Fruit fly (Drosophila melanogaster) whole organism, embryonic: ENCODE results near the gene CG10365.

Experiments used
- Atf6 ChIP-seq: fragments of 200-800 bp; sonication (Bioruptor generic); IDR thresholded peaks from 2 replicates; pipeline ENCODE4 v1.3.6; 2022; ENCODE audit warnings: missing biosample characterization, missing genetic modification characterization
- CG11085 ChIP-seq: fragments of 200-800 bp; sonication (Bioruptor generic); IDR thresholded peaks from 2 replicates; pipeline ENCODE4 v1.3.6; 2022; ENCODE audit warnings: missing biosample characterization, missing genetic modification characterization
- CG12391 ChIP-seq: fragments of 200-800 bp; sonication (Bioruptor generic); optimal IDR thresholded peaks from 3 replicates; lab custom pipeline; 2018; ENCODE audit warnings: missing biosample characterization, mild to moderate bottlenecking, missing genetic modification characterization, moderate library complexity
- CG12744 ChIP-seq: fragments of 200-800 bp; sonication (Bioruptor generic); optimal IDR thresholded peaks from 2 replicates; lab custom pipeline; 2016; ENCODE audit warnings: missing biosample characterization, missing genetic modification characterization
- CG13624 ChIP-seq: fragments of 200-800 bp; sonication (Bioruptor generic); optimal IDR thresholded peaks from 2 replicates; lab custom pipeline; 2016; ENCODE audit warnings: missing biosample characterization, missing genetic modification characterization
- CG14667 ChIP-seq: fragments of 200-800 bp; sonication (Bioruptor generic); IDR thresholded peaks from 2 replicates; pipeline ENCODE4 v1.3.6; 2022; ENCODE audit warnings: missing biosample characterization, missing genetic modification characterization
- CG15479 ChIP-seq: fragments of 200-800 bp; sonication (Bioruptor generic); optimal IDR thresholded peaks from 3 replicates; lab custom pipeline; 2019; ENCODE audit warnings: missing biosample characterization, mild to moderate bottlenecking, missing genetic modification characterization, moderate library complexity
- CG15514 ChIP-seq: fragments of 200-800 bp; sonication (Bioruptor generic); optimal IDR thresholded peaks from 3 replicates; lab custom pipeline; 2017; ENCODE audit warnings: missing biosample characterization, missing genetic modification characterization, mild to moderate bottlenecking, moderate library complexity, missing genetic modification reagents
- CG1647 ChIP-seq: fragments of 200-800 bp; sonication (Bioruptor generic); optimal IDR thresholded peaks from 3 replicates; lab custom pipeline; 2016; ENCODE audit warnings: missing biosample characterization, missing genetic modification characterization
- CG17186 ChIP-seq: fragments of 200-800 bp; sonication (Bioruptor generic); optimal IDR thresholded peaks from 3 replicates; lab custom pipeline; 2017; ENCODE audit warnings: missing biosample characterization, missing genetic modification reagents, missing genetic modification characterization
- CG2678 ChIP-seq: fragments of 200-800 bp; sonication (Bioruptor generic); optimal IDR thresholded peaks from 3 replicates; lab custom pipeline; 2019; ENCODE audit warnings: missing biosample characterization, mild to moderate bottlenecking, missing genetic modification characterization, moderate library complexity
- CG33213 ChIP-seq: fragments of 200-800 bp; sonication (Bioruptor generic); optimal IDR thresholded peaks from 3 replicates; lab custom pipeline; 2016; ENCODE audit warnings: missing biosample characterization, missing genetic modification characterization
- CG34376 ChIP-seq: fragments of 200-800 bp; sonication (Bioruptor generic); optimal IDR thresholded peaks from 2 replicates; lab custom pipeline; 2018; ENCODE audit warnings: missing biosample characterization, mild to moderate bottlenecking, missing genetic modification characterization
- CG4617 ChIP-seq: fragments of 200-800 bp; sonication (Bioruptor generic); optimal IDR thresholded peaks from 3 replicates; lab custom pipeline; 2016; ENCODE audit warnings: missing biosample characterization, missing genetic modification characterization, borderline replicate concordance
- CG6813 ChIP-seq: fragments of 200-800 bp; sonication (Bioruptor generic); optimal IDR thresholded peaks from 2 replicates; lab custom pipeline; 2017; ENCODE audit warnings: missing biosample characterization, missing genetic modification characterization, mild to moderate bottlenecking, moderate library complexity, missing genetic modification reagents
- HLH54F ChIP-seq: fragments of 200-800 bp; sonication (Bioruptor generic); optimal IDR thresholded peaks from 3 replicates; lab custom pipeline; 2016; ENCODE audit warnings: missing biosample characterization, missing genetic modification characterization
- Hand ChIP-seq: fragments of 200-800 bp; sonication (Bioruptor generic); optimal IDR thresholded peaks from 2 replicates; lab custom pipeline; 2017; ENCODE audit warnings: mild to moderate bottlenecking, missing biosample characterization, missing genetic modification reagents, missing genetic modification characterization
- HmgZ ChIP-seq: fragments of 200-800 bp; sonication (Bioruptor generic); optimal IDR thresholded peaks from 2 replicates; lab custom pipeline; 2018; ENCODE audit warnings: missing biosample characterization, mild to moderate bottlenecking, missing genetic modification characterization
- Hmr ChIP-seq: fragments of 200-800 bp; sonication (Bioruptor generic); optimal IDR thresholded peaks from 3 replicates; lab custom pipeline; 2017; ENCODE audit warnings: mild to moderate bottlenecking, missing biosample characterization, missing genetic modification reagents, missing genetic modification characterization
- MTF-1 ChIP-seq: fragments of 200-800 bp; sonication (Bioruptor generic); optimal IDR thresholded peaks from 2 replicates; lab custom pipeline; 2018; ENCODE audit warnings: missing biosample characterization, mild to moderate bottlenecking, missing genetic modification characterization, borderline replicate concordance
- Mad ChIP-seq: fragments of 200-800 bp; sonication (Bioruptor generic); optimal IDR thresholded peaks from 2 replicates; lab custom pipeline; 2016; ENCODE audit warnings: missing biosample characterization, missing genetic modification characterization
- Med ChIP-seq: fragments of 200-800 bp; sonication (Bioruptor generic); peaks from one replicate; lab custom pipeline; 2016; ENCODE audit warnings: missing biosample characterization, missing genetic modification characterization, mild to moderate bottlenecking, inconsistent platforms, moderate library complexity
- Poxn ChIP-seq: fragments of 200-800 bp; sonication (Bioruptor generic); IDR thresholded peaks from 2 replicates; pipeline ENCODE4 v1.3.6; 2022; ENCODE audit warnings: missing biosample characterization, missing genetic modification characterization
- Vsx1 ChIP-seq: fragments of 200-800 bp; sonication (Bioruptor generic); optimal IDR thresholded peaks from 2 replicates; lab custom pipeline; 2017; ENCODE audit warnings: missing biosample characterization, mild to moderate bottlenecking, missing genetic modification characterization, missing genetic modification reagents
- Xrp1 ChIP-seq: fragments of 200-800 bp; sonication (Bioruptor generic); IDR thresholded peaks from 2 replicates; pipeline ENCODE4 v1.3.6; 2022; ENCODE audit warnings: missing biosample characterization, missing genetic modification characterization
- bab2 ChIP-seq: fragments of 200-800 bp; sonication (Bioruptor generic); optimal IDR thresholded peaks from 2 replicates; lab custom pipeline; 2016; ENCODE audit warnings: missing biosample characterization, missing genetic modification characterization
- chinmo ChIP-seq: fragments of 200-800 bp; sonication (Bioruptor generic); IDR thresholded peaks from 4 replicates; pipeline ENCODE4 v1.3.6; 2022; ENCODE audit warnings: missing biosample characterization, missing genetic modification characterization; ENCODE audit not compliant: partially characterized antibody
- cwo ChIP-seq: fragments of 200-800 bp; sonication (Bioruptor generic); optimal IDR thresholded peaks from 3 replicates; lab custom pipeline; 2017; ENCODE audit warnings: missing biosample characterization, missing genetic modification characterization, mild to moderate bottlenecking, moderate library complexity, missing genetic modification reagents
- dmrt11E ChIP-seq: fragments of 200-800 bp; sonication (Bioruptor generic); optimal IDR thresholded peaks from 3 replicates; lab custom pipeline; 2018; ENCODE audit warnings: missing biosample characterization, mild to moderate bottlenecking, missing genetic modification characterization, moderate library complexity
- exex ChIP-seq: fragments of 200-800 bp; sonication (Bioruptor generic); optimal IDR thresholded peaks from 4 replicates; lab custom pipeline; 2018; ENCODE audit warnings: missing biosample characterization, mild to moderate bottlenecking, missing genetic modification characterization, moderate library complexity
- grn ChIP-seq: fragments of 200-800 bp; sonication (Bioruptor generic); optimal IDR thresholded peaks from 3 replicates; lab custom pipeline; 2017; ENCODE audit warnings: missing biosample characterization, missing genetic modification characterization
- gro ChIP-seq: fragments of 200-800 bp; sonication (Bioruptor generic); optimal IDR thresholded peaks from 2 replicates; lab custom pipeline; 2016; ENCODE audit warnings: missing biosample characterization, missing genetic modification characterization
- gsb ChIP-seq: fragments of 200-800 bp; sonication (Bioruptor generic); IDR thresholded peaks from 2 replicates; pipeline ENCODE4 v1.3.6; 2022; ENCODE audit warnings: missing biosample characterization, missing genetic modification characterization
- her ChIP-seq: fragments of 200-800 bp; sonication (Bioruptor generic); optimal IDR thresholded peaks from 2 replicates; lab custom pipeline; 2016; ENCODE audit warnings: missing biosample characterization, missing genetic modification characterization
- hkb ChIP-seq, 2 experiments: fragments of 200-800 bp in 1 of 2; fragments of >200 bp in 1 of 2; sonication (Bioruptor generic) in 1 of 2; IDR thresholded peaks in 1 of 2; optimal IDR thresholded peaks in 1 of 2; 2 replicates each; pipeline versions ENCODE4 v1.3.6 to Lab custom; 2017 to 2022; ENCODE audit warnings: missing biosample characterization in 1 of 2, missing genetic modification characterization in 1 of 2
- lov ChIP-seq, 2 experiments: fragments of 200-800 bp in 1 of 2; fragments of >200 bp in 1 of 2; sonication (Bioruptor generic) in 1 of 2; IDR thresholded peaks in 1 of 2; optimal IDR thresholded peaks in 1 of 2; 2 replicates in 1 of 2; 3 replicates in 1 of 2; pipeline versions ENCODE4 v1.3.6 to Lab custom; 2017 to 2022; ENCODE audit warnings: missing biosample characterization in 1 of 2, missing genetic modification characterization in 1 of 2
- mirr ChIP-seq: fragments of 200-800 bp; sonication (Bioruptor generic); optimal IDR thresholded peaks from 3 replicates; lab custom pipeline; 2018; ENCODE audit warnings: missing biosample characterization, mild to moderate bottlenecking, missing genetic modification characterization
- nmo ChIP-seq: fragments of 200-800 bp; sonication (Bioruptor generic); optimal IDR thresholded peaks from 2 replicates; lab custom pipeline; 2018; ENCODE audit warnings: missing biosample characterization, mild to moderate bottlenecking, missing genetic modification characterization, moderate library complexity
- prd ChIP-seq, 3 experiments: fragments of >200 bp in 2 of 3; fragments of 200-800 bp in 1 of 3; sonication (Bioruptor generic) in 1 of 3; optimal IDR thresholded peaks in 2 of 3; IDR thresholded peaks in 1 of 3; 2 replicates in 2 of 3; 3 replicates in 1 of 3; pipeline versions ENCODE4 v1.3.6 to Lab custom; 2017 to 2022; ENCODE audit warnings: missing biosample characterization in 1 of 3, missing genetic modification characterization in 1 of 3
- rib ChIP-seq: fragments of 200-800 bp; sonication (Bioruptor generic); IDR thresholded peaks from 2 replicates; pipeline ENCODE4 v1.3.6; 2022; ENCODE audit warnings: missing biosample characterization, missing genetic modification characterization
- slbo ChIP-seq: fragments of 200-800 bp; sonication (Bioruptor generic); IDR thresholded peaks from 2 replicates; pipeline ENCODE4 v1.3.6; 2022; ENCODE audit warnings: missing biosample characterization, missing genetic modification characterization
- sug ChIP-seq: fragments of 200-800 bp; optimal IDR thresholded peaks from 2 replicates; lab custom pipeline; 2019; ENCODE audit warnings: missing biosample characterization, mild to moderate bottlenecking, missing genetic modification characterization, moderate library complexity
- toy ChIP-seq: fragments of 200-800 bp; sonication (Bioruptor generic); IDR thresholded peaks from 2 replicates; pipeline ENCODE4 v1.3.6; 2022; ENCODE audit warnings: missing biosample characterization, missing genetic modification characterization
- trem ChIP-seq: fragments of 200-800 bp; optimal IDR thresholded peaks from 3 replicates; lab custom pipeline; 2019; ENCODE audit warnings: missing biosample characterization, mild to moderate bottlenecking, missing genetic modification characterization, moderate library complexity
- vvl ChIP-seq: fragments of 200-800 bp; sonication (Bioruptor generic); IDR thresholded peaks from 2 replicates; pipeline ENCODE4 v1.3.6; 2022; ENCODE audit warnings: missing biosample characterization, missing genetic modification characterization

CG10365 gene

DNA sequence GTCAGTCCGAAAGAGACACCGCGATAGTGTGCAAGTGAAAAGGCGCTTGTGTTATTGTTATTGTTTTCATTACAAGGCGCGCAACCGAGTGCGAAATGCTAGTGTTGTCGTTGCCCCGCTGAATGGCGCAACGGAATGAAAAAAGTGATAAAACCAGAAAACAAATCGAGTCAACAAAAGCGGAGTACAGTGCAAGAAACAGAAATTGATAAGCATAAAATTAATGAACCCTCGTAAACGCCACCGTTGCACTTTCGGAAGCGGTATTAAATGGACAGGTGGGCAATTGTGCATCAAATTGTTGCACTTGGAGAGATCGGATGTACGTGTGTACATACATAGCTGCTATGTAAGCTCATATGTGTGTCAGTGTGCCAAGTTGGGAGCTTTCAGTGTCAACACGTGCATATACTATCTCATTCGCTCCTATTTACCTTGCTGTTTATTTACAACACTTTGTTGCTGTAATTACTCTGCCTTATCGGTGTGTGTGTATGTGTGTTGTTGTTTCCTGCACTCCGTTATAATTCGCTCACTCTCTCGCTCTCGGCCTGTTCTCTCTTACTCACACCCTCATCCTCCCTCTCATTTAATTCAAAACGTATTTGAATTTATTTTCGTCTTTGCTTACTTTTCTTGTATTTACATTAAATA lies 377 bp downstream of the CG10365 start (continued):
- TF ChIP-seq her (GFP tag; lab: Kevin White, UChicago) = peak; percentile 27
- TF ChIP-seq Poxn (GFP tag; lab: Robert Waterston, UW) = no peak
- no peak for TF ChIP-seq hkb (optimal IDR thresholded peaks at IDR 0.05; lab: Kevin White, UChicago)
- peak; percentile 89 for TF ChIP-seq hkb (GFP tag; IDR thresholded peaks at IDR 0.05; lab: Robert Waterston, UW)
- TF ChIP-seq gsb (GFP tag; lab: Robert Waterston, UW) = peak; percentile 59; the same call in 1 of the 2 replicates
- peak; percentile 11 for TF ChIP-seq CG15514 (GFP tag; lab: Kevin White, UChicago)
- TF ChIP-seq CG11085 = no peak
- TF ChIP-seq Mad (GFP tag; lab: Kevin White, UChicago) = no peak
- TF ChIP-seq CG14667 (GFP tag; lab: Robert Waterston, UW) = no peak
- peak; percentile 17 for TF ChIP-seq sug (tag; lab: Kevin White, UChicago)
- peak; percentile 90 for TF ChIP-seq Xrp1
- TF ChIP-seq prd (optimal IDR thresholded peaks at IDR 0.05; lab: Kevin White, UChicago) = no peak
- TF ChIP-seq prd (GFP tag; IDR thresholded peaks at IDR 0.05; lab: Robert Waterston, UW) = peak; percentile 41; the same call in 1 of the 3 replicates
- no peak for TF ChIP-seq lov (optimal IDR thresholded peaks at IDR 0.05; lab: Kevin White, UChicago)
- TF ChIP-seq lov (GFP tag; IDR thresholded peaks at IDR 0.05; lab: Robert Waterston, UW) = no peak; the same call in 2 of the 3 replicates
- TF ChIP-seq CG13624 = no peak
- no peak for TF ChIP-seq dmrt11E (tag; lab: Kevin White, UChicago)
- TF ChIP-seq CG1647 (GFP tag; lab: Kevin White, UChicago) = no peak
- TF ChIP-seq Hmr (GFP tag; lab: Kevin White, UChicago) = peak; percentile 51
- TF ChIP-seq MTF-1 = peak; percentile 95
- TF ChIP-seq trem = peak; percentile 9
- TF ChIP-seq, all 482 proteins: peak for 211

DNA sequence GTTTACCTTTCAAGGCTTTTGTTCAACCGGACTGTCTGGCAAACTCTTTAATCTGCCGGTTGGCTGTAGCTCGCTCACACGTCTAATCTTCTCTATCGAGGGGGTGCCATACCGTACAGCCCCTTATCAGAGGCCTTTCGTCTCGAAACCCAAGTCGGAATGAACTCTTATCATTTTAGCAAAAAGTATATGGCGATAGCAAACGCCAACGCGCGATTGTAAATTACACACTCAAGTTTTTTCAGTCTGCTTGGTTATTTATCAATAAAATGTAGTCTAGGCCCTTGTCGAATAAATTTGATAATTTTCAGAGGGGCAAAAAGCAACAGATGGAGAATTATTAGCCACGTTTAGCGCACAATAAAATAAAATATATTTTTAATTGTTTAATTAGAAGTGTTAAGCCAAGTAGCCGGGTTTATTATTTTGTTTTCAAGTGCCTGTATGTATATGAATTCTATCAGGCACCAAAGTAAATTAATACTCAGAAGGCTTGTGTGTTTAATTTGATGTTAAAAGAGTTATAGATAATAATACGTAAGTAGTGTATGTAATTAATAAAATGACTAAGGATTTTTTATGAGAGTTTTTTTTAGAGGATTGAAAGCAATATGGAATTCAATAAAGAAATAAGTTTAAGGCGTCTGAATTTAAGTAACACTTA lies 1.8 kb downstream of the CG10365 start:
- TF ChIP-seq HmgZ = peak; percentile 2
- TF ChIP-seq HLH54F (GFP tag; lab: Kevin White, UChicago) = no peak
- 0 out of 4 replicates have a peak, but pooled peaks have one; percentile 16 for TF ChIP-seq chinmo
- TF ChIP-seq slbo (GFP tag; lab: Robert Waterston, UW) = no peak
- TF ChIP-seq CG4617 (GFP tag; lab: Kevin White, UChicago) = no peak
- TF ChIP-seq CG12744 (GFP tag; lab: Kevin White, UChicago) = no peak
- peak; percentile 28 for TF ChIP-seq Med (GFP tag; lab: Kevin White, UChicago)
- TF ChIP-seq CG12391 (tag; lab: Kevin White, UChicago) = no peak
- peak; percentile 73 for TF ChIP-seq grn
- TF ChIP-seq CG17186 = no peak
- TF ChIP-seq CG15514 (GFP tag; lab: Kevin White, UChicago) = peak; percentile 2
- 0 out of 2 replicates have a peak, but pooled peaks have one; percentile 31 for TF ChIP-seq Atf6 (GFP tag; lab: Robert Waterston, UW)
- no peak for TF ChIP-seq vvl (GFP tag; lab: Robert Waterston, UW)
- TF ChIP-seq bab2 (GFP tag; lab: Kevin White, UChicago) = no peak
- TF ChIP-seq toy (GFP tag; lab: Robert Waterston, UW) = no peak
- TF ChIP-seq sug (tag; lab: Kevin White, UChicago) = peak; percentile 97
- TF ChIP-seq CG2678 (tag; lab: Kevin White, UChicago) = no peak
- no peak for TF ChIP-seq CG33213 (GFP tag; lab: Kevin White, UChicago)
- TF ChIP-seq gro (GFP tag; lab: Kevin White, UChicago) = peak; percentile 29
- no peak for TF ChIP-seq nmo
- peak; percentile 30 for TF ChIP-seq Vsx1
- TF ChIP-seq mirr (GFP tag; lab: Kevin White, UChicago) = peak; percentile 86
- peak; percentile 39 for TF ChIP-seq cwo (GFP tag; lab: Kevin White, UChicago)
- TF ChIP-seq CG15479 = peak; percentile 28
- TF ChIP-seq Hand (GFP tag; lab: Kevin White, UChicago) = no peak
- TF ChIP-seq CG34376 = peak; percentile 85
- peak; percentile 99 for TF ChIP-seq exex (tag; lab: Kevin White, UChicago)
- TF ChIP-seq rib (GFP tag; lab: Robert Waterston, UW) = peak; percentile 70; the same call in 1 of the 2 replicates
- TF ChIP-seq CG6813 (GFP tag; lab: Kevin White, UChicago) = peak; percentile 8
